Worm (Caenorhabditis elegans) whole organism, late embryonic: ENCODE data around the gene F44G3.7.

Experiments used
- C38D4.7 ChIP-seq: fragments of 200-800 bp; sonication (Bioruptor generic); optimal IDR thresholded peaks from 2 replicates; lab custom pipeline; 2018; ENCODE audit warnings: mild to moderate bottlenecking, missing genetic modification characterization, moderate library complexity, missing compliant biosample characterization
- Y22D7AL.16 ChIP-seq: sonication (generic microtip); optimal IDR thresholded peaks from 2 replicates; lab custom pipeline; 2016; ENCODE audit warnings: missing genetic modification characterization, missing compliant biosample characterization
- ahr-1 ChIP-seq: sonication (generic microtip); optimal IDR thresholded peaks from 2 replicates; lab custom pipeline; 2016; ENCODE audit warnings: missing genetic modification characterization, missing compliant biosample characterization
- ama-1 ChIP-seq: fragments of 150-350 bp; optimal IDR thresholded peaks from 2 replicates; lab custom pipeline; 2014
- ceh-22 ChIP-seq: sonication (generic microtip); optimal IDR thresholded peaks from 2 replicates; lab custom pipeline; 2017; ENCODE audit warnings: missing biosample characterization, missing genetic modification characterization
- ceh-24 ChIP-seq: sonication (generic microtip); optimal IDR thresholded peaks from 2 replicates; lab custom pipeline; 2016; ENCODE audit warnings: mild to moderate bottlenecking, missing genetic modification characterization, missing compliant biosample characterization
- ceh-30 ChIP-seq: fragments of 150-350 bp; optimal IDR thresholded peaks from 2 replicates; lab custom pipeline; 2014; ENCODE audit warnings: missing biosample characterization, missing genetic modification characterization
- ceh-31 ChIP-seq: sonication (generic microtip); optimal IDR thresholded peaks from 2 replicates; lab custom pipeline; 2016; ENCODE audit warnings: missing genetic modification characterization, missing compliant biosample characterization
- ceh-34 ChIP-seq: sonication (generic microtip); optimal IDR thresholded peaks from 2 replicates; lab custom pipeline; 2016; ENCODE audit warnings: mild to moderate bottlenecking, missing genetic modification characterization, missing compliant biosample characterization
- ceh-45 ChIP-seq: fragments of 200-800 bp; sonication (Bioruptor generic); IDR thresholded peaks from 2 replicates; pipeline ENCODE4 v1.3.6; 2022; ENCODE audit warnings: missing genetic modification reagents, missing genetic modification characterization, missing compliant biosample characterization
- ceh-6 ChIP-seq: fragments of 200-800 bp; sonication (Bioruptor generic); optimal IDR thresholded peaks from 2 replicates; lab custom pipeline; 2018; ENCODE audit warnings: mild to moderate bottlenecking, missing genetic modification characterization, missing compliant biosample characterization
- elt-2 ChIP-seq: sonication (generic microtip); optimal IDR thresholded peaks from 2 replicates; lab custom pipeline; 2016; ENCODE audit warnings: missing genetic modification reagents, missing genetic modification characterization, missing compliant biosample characterization
- ets-4 ChIP-seq: sonication (generic microtip); optimal IDR thresholded peaks from 2 replicates; lab custom pipeline; 2016; ENCODE audit warnings: missing genetic modification characterization, missing compliant biosample characterization
- eyg-1 ChIP-seq: sonication (generic microtip); optimal IDR thresholded peaks from 2 replicates; lab custom pipeline; 2016; ENCODE audit warnings: missing genotype, missing genetic modification characterization, missing compliant biosample characterization
- fax-1 ChIP-seq: sonication (generic microtip); optimal IDR thresholded peaks from 2 replicates; lab custom pipeline; 2016; ENCODE audit warnings: missing genotype, missing genetic modification characterization, missing compliant biosample characterization
- fkh-10 ChIP-seq: fragments of 150-350 bp; optimal IDR thresholded peaks from 2 replicates; lab custom pipeline; 2014; ENCODE audit warnings: missing biosample characterization, missing genetic modification reagents, missing genetic modification characterization
- hlh-15 ChIP-seq: sonication (generic microtip); optimal IDR thresholded peaks from 2 replicates; lab custom pipeline; 2016; ENCODE audit warnings: missing genetic modification characterization, missing compliant biosample characterization
- hlh-30 ChIP-seq: sonication (generic microtip); optimal IDR thresholded peaks from 2 replicates; lab custom pipeline; 2017; ENCODE audit warnings: antibody characterized with exemption, missing genetic modification characterization, missing compliant biosample characterization; ENCODE audit not compliant: insufficient read depth
- hlh-6 ChIP-seq: sonication (generic microtip); optimal IDR thresholded peaks from 2 replicates; lab custom pipeline; 2016; ENCODE audit warnings: missing genotype, missing genetic modification characterization, missing compliant biosample characterization
- nfya-1 ChIP-seq: sonication (generic microtip); optimal IDR thresholded peaks from 2 replicates; lab custom pipeline; 2017; ENCODE audit warnings: missing genetic modification characterization, mild to moderate bottlenecking, missing compliant biosample characterization, antibody characterized with exemption, moderate library complexity
- odd-2 ChIP-seq: sonication (generic microtip); optimal IDR thresholded peaks from 2 replicates; lab custom pipeline; 2017; ENCODE audit warnings: antibody characterized with exemption, mild to moderate bottlenecking, missing genetic modification characterization, missing compliant biosample characterization
- pag-3 ChIP-seq: sonication (generic microtip); optimal IDR thresholded peaks from 2 replicates; lab custom pipeline; 2016; ENCODE audit warnings: missing compliant biosample characterization, missing genetic modification characterization, borderline replicate concordance
- pat-9 ChIP-seq: fragments of 200-800 bp; sonication (Bioruptor generic); optimal IDR thresholded peaks from 2 replicates; lab custom pipeline; 2018; ENCODE audit warnings: mild to moderate bottlenecking, missing genetic modification characterization, moderate library complexity, missing compliant biosample characterization
- pha-2 ChIP-seq: sonication (generic microtip); optimal IDR thresholded peaks from 2 replicates; lab custom pipeline; 2017; ENCODE audit warnings: mild to moderate bottlenecking, missing genetic modification characterization, missing compliant biosample characterization
- ref-2 ChIP-seq: sonication (generic microtip); optimal IDR thresholded peaks from 2 replicates; lab custom pipeline; 2016; ENCODE audit warnings: missing genetic modification characterization, missing compliant biosample characterization
- sdc-2 ChIP-seq: sonication (generic microtip); optimal IDR thresholded peaks from 2 replicates; lab custom pipeline; 2016; ENCODE audit warnings: missing genotype, missing genetic modification characterization, missing compliant biosample characterization
- tbx-2 ChIP-seq: sonication (generic microtip); optimal IDR thresholded peaks from 2 replicates; lab custom pipeline; 2016; ENCODE audit warnings: missing genetic modification characterization, missing compliant biosample characterization
- tbx-7 ChIP-seq: sonication (generic microtip); optimal IDR thresholded peaks from 2 replicates; lab custom pipeline; 2016; ENCODE audit warnings: missing genotype, missing genetic modification characterization, missing compliant biosample characterization
- unc-3 ChIP-seq, 2 experiments: fragments of 200-800 bp in 1 of 2; sonication (Bioruptor generic) in 1 of 2; sonication (generic microtip) in 1 of 2; conservative IDR thresholded peaks in 1 of 2; optimal IDR thresholded peaks in 1 of 2; 2 replicates each; pipeline versions ENCODE4 v1.3.6 to Lab custom; 2016 to 2022; ENCODE audit warnings: missing compliant biosample characterization in 2 of 2, missing genetic modification characterization in 2 of 2, missing genetic modification reagents in 1 of 2
- unc-55 ChIP-seq: sonication (generic microtip); optimal IDR thresholded peaks from 2 replicates; lab custom pipeline; 2017; ENCODE audit warnings: missing biosample characterization, missing genetic modification reagents, missing genetic modification characterization
- zip-5 ChIP-seq: sonication (generic microtip); optimal IDR thresholded peaks from 2 replicates; lab custom pipeline; 2016; ENCODE audit warnings: missing genetic modification characterization, missing compliant biosample characterization
- ztf-16 ChIP-seq: sonication (generic microtip); optimal IDR thresholded peaks from 2 replicates; lab custom pipeline; 2017; ENCODE audit warnings: missing genetic modification characterization, missing compliant biosample characterization

Gene F44G3.7

DNA sequence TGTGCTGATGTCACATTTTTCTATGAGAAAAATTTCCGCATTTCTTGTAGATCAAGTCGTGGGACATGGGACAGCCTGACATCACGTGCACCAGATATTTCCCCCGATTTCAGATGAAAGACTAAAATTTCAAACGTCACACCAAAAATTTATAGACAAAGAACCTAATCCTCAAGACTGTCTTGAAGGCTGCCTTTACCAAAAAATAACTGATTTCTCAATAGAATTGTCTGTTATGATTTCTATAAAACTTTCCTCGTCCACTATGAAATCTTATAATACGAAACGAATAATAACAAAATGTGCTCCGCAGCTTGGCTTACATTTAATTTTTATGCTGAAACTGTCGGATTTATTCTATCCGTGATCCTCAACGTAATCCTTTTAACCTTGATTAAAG is 43.4 kb upstream of the F44G3.7 start, which contains the start of gene str-106:
Gene str-106, plus strand, starts transcription at position 301 of the 400 bp plus-strand sequence.
- TF ChIP-seq ceh-24 (tag; lab: Kevin White, UChicago) (no peak), unc-3 (GFP tag; conservative IDR thresholded peaks at IDR 0.05; lab: Robert Waterston, UW) (no peak), unc-3 (tag; optimal IDR thresholded peaks at IDR 0.05; lab: Kevin White, UChicago) (no peak), ets-4 (tag; lab: Kevin White, UChicago) (no peak)
- TF ChIP-seq, all 69 proteins: peak for 0

- TF ChIP-seq ceh-6 (GFP tag; lab: Kevin White, UChicago) (no peak), fkh-10 (GFP tag; lab: Kevin White, UChicago) (no peak), eyg-1 (tag; lab: Kevin White, UChicago) (no peak), odd-2 (tag; lab: Kevin White, UChicago) (no peak), sdc-2 (no peak)
Observed at ce11 chrV:16175757-16176156, 38.8 kb upstream of the F44G3.7 start, which contains the start of gene cyp-33D1. cyp-33D1 (minus strand) TSS chrV:16175857.

DNA sequence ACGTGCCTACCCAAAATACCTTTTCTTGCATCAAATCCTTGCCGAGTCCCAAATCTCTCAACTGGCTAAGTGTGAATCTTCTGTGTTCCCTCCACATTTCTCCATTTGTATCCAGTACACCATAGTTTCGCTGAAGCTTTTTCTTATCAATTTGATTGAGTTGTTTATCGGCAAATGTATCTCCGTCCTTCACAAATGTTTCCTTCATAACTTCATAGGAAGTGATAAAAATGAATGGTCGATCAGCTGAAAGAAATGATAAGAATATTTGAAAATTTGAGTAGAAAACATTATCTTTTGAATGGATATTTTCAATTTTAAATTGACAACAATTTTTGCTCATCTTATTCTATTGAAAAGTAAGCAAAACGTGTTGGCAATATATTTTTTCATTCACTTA is 38.3 kb upstream of the F44G3.7 start:
- TF ChIP-seq ama-1 (lab: Kevin White, UChicago) = no peak
- peak; percentile 65 for TF ChIP-seq elt-2 (tag; lab: Kevin White, UChicago)

- peak; percentile 93 for TF ChIP-seq elt-2 (tag; lab: Kevin White, UChicago)
- TF ChIP-seq unc-55 (GFP tag; lab: Kevin White, UChicago) = no peak
- TF ChIP-seq Y22D7AL.16 (tag; lab: Kevin White, UChicago) = no peak
Observed at ce11 chrV:16174109-16174508, 37.2 kb upstream of the F44G3.7 start.

- TF ChIP-seq unc-3 (GFP tag; conservative IDR thresholded peaks at IDR 0.05; lab: Robert Waterston, UW) (no peak), unc-3 (tag; optimal IDR thresholded peaks at IDR 0.05; lab: Kevin White, UChicago) (no peak), hlh-30 (tag; lab: Kevin White, UChicago) (no peak), ceh-31 (tag; lab: Kevin White, UChicago) (no peak), ahr-1 (tag; lab: Kevin White, UChicago) (no peak), ref-2 (tag; lab: Kevin White, UChicago) (no peak), hlh-15 (no peak), tbx-2 (no peak), ceh-45 (GFP tag; lab: Robert Waterston, UW) (no peak), nfya-1 (tag; lab: Kevin White, UChicago) (no peak), ceh-22 (tag; lab: Kevin White, UChicago) (no peak), pha-2 (no peak), tbx-7 (tag; lab: Kevin White, UChicago) (no peak), fax-1 (tag; lab: Kevin White, UChicago) (no peak), ztf-16 (tag; lab: Kevin White, UChicago) (no peak), elt-2 (tag; lab: Kevin White, UChicago) (no peak), pag-3 (tag; lab: Kevin White, UChicago) (no peak), ama-1 (lab: Kevin White, UChicago) (no peak)
- TF ChIP-seq, all 69 proteins: peak for 0
Observed at ce11 chrV:16171721-16172120, 34.8 kb upstream of the F44G3.7 start, which contains the start of gene K05D4.9. K05D4.9 (minus strand) TSS chrV:16171821.

DNA sequence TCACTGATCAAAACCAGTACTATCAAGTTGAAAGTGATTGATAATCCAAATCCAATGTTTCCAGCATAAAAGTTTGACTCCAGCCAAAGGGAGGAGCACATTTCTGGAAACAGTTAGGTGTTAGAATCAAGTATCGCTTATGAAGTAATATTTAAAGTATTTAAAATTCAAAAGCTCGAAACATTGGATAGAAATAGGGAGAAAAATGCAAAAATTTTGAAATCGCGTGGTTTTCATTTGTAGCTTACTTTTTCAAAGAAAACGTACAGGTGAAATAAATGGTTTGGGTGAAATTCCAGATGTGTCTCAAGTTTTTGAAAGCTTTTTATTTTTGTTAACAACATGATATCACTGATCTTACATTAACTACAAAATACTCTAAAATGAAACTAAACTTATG is 32.1 kb upstream of the F44G3.7 start, which contains the start of gene str-111:
Gene str-111, minus strand, starts transcription at position 101 of the 400 bp plus-strand sequence.
- TF ChIP-seq zip-5 = no peak
- TF ChIP-seq tbx-2 = no peak
- no peak for TF ChIP-seq hlh-6
- no peak for TF ChIP-seq ceh-34
- no peak for TF ChIP-seq ceh-30
- TF ChIP-seq pat-9 (tag; lab: Kevin White, UChicago) = no peak
- no peak for TF ChIP-seq C38D4.7 (GFP tag; lab: Kevin White, UChicago)
- TF ChIP-seq ceh-45 (GFP tag; lab: Robert Waterston, UW) = no peak
